Fruit fly (Drosophila melanogaster): ENCODE results near the gene CG1647.
A peak's percentile ranks its signal among the peaks of the same experiment; 100 is the strongest.

CG1647 gene

DNA sequence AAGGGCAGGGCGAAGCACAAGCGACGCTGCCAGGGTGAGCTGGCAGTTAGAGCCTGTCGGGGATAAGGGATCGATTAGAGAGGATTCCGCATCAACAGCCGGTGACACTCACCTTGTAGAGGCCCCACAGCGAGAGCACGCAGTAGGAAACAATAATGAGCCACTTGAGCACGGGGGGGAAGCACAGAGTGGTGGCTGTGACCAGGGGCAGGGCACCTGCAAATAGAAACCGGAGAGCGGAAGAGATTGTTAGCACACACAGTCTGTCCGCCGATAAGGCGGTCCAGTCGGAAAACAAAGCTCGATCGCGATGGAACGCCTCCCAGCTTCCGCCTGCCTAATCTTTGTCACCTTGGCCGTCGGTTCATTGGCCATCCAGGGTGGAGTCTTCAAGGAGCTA is 52.6 kb downstream of the CG1647 start, which contains the start of gene Nepl17:
Gene Nepl17, plus strand, starts transcription at position 301 of the 400 bp plus-strand sequence.
- TF ChIP-seq Kr (GFP tag; optimal IDR thresholded peaks at IDR 0.05) (no peak), Stat92E (GFP tag; optimal IDR thresholded peaks at IDR 0.05) (no peak), usp (GFP tag; optimal IDR thresholded peaks at IDR 0.05) (no peak), croc (GFP tag; conservative IDR thresholded peaks at IDR 0.05) (no peak), Optix (GFP tag; IDR thresholded peaks at IDR 0.05) (0 out of 3 replicates have a peak, but pooled peaks have one; percentile 5), crol (GFP tag; IDR thresholded peaks at IDR 0.05) (peak; percentile 26; the same call in 1 of the 2 replicates), CG15696 (tag; optimal IDR thresholded peaks at IDR 0.05) (no peak), Dref (GFP tag; IDR thresholded peaks at IDR 0.05) (no peak), Gsc (GFP tag; IDR thresholded peaks at IDR 0.05) (no peak), Nf-YA (GFP tag; IDR thresholded peaks at IDR 0.05) (no peak), Tbp (GFP tag; optimal IDR thresholded peaks at IDR 0.05) (no peak), CG10654 (GFP tag; optimal IDR thresholded peaks at IDR 0.05) (no peak), HLH4C (GFP tag; IDR thresholded peaks at IDR 0.05; ENCODE audit: partially characterized antibody) (no peak), Med (GFP tag) (peak; percentile 45), D19A (tag; optimal IDR thresholded peaks at IDR 0.05) (no peak), CG10274 (GFP tag; optimal IDR thresholded peaks at IDR 0.05) (no peak), jing (GFP tag; optimal IDR thresholded peaks at IDR 0.05) (no peak), tgo (GFP tag; IDR thresholded peaks at IDR 0.05) (no peak)
